Worm (Caenorhabditis elegans) whole organism, late embryonic: ENCODE results near the gene dnj-13.
A peak's percentile ranks its signal among the peaks of the same experiment; 100 is the strongest.

ENCODE experiments used
- C08G9.2 ChIP-seq: sonication (generic microtip); optimal IDR thresholded peaks from 2 replicates; lab custom pipeline; 2016; ENCODE audit warnings: mild to moderate bottlenecking, missing genetic modification characterization, moderate library complexity, missing compliant biosample characterization
- ceh-31 ChIP-seq: sonication (generic microtip); optimal IDR thresholded peaks from 2 replicates; lab custom pipeline; 2016; ENCODE audit warnings: missing genetic modification characterization, missing compliant biosample characterization
- elt-2 ChIP-seq: sonication (generic microtip); optimal IDR thresholded peaks from 2 replicates; lab custom pipeline; 2016; ENCODE audit warnings: missing genetic modification reagents, missing genetic modification characterization, missing compliant biosample characterization
- hlh-13 ChIP-seq: fragments of 200-800 bp; sonication (Bioruptor generic); optimal IDR thresholded peaks from 2 replicates; lab custom pipeline; 2018; ENCODE audit warnings: mild to moderate bottlenecking, missing genetic modification characterization, missing compliant biosample characterization
- hlh-30 ChIP-seq: sonication (generic microtip); optimal IDR thresholded peaks from 2 replicates; lab custom pipeline; 2017; ENCODE audit warnings: antibody characterized with exemption, missing genetic modification characterization, missing compliant biosample characterization; ENCODE audit not compliant: insufficient read depth
- nfya-1 ChIP-seq: sonication (generic microtip); optimal IDR thresholded peaks from 2 replicates; lab custom pipeline; 2017; ENCODE audit warnings: missing genetic modification characterization, mild to moderate bottlenecking, missing compliant biosample characterization, antibody characterized with exemption, moderate library complexity
- nhr-11 ChIP-seq: fragments of 150-350 bp; optimal IDR thresholded peaks from 2 replicates; lab custom pipeline; 2014; ENCODE audit warnings: missing biosample characterization, missing genetic modification characterization
- npax-4 ChIP-seq: sonication (generic microtip); optimal IDR thresholded peaks from 2 replicates; lab custom pipeline; 2016; ENCODE audit warnings: missing genetic modification characterization, missing compliant biosample characterization
- pat-9 ChIP-seq: fragments of 200-800 bp; sonication (Bioruptor generic); optimal IDR thresholded peaks from 2 replicates; lab custom pipeline; 2018; ENCODE audit warnings: mild to moderate bottlenecking, missing genetic modification characterization, moderate library complexity, missing compliant biosample characterization
- tbx-2 ChIP-seq: sonication (generic microtip); optimal IDR thresholded peaks from 2 replicates; lab custom pipeline; 2016; ENCODE audit warnings: missing genetic modification characterization, missing compliant biosample characterization
- unc-55 ChIP-seq: sonication (generic microtip); optimal IDR thresholded peaks from 2 replicates; lab custom pipeline; 2017; ENCODE audit warnings: missing biosample characterization, missing genetic modification reagents, missing genetic modification characterization

dnj-13 gene

DNA sequence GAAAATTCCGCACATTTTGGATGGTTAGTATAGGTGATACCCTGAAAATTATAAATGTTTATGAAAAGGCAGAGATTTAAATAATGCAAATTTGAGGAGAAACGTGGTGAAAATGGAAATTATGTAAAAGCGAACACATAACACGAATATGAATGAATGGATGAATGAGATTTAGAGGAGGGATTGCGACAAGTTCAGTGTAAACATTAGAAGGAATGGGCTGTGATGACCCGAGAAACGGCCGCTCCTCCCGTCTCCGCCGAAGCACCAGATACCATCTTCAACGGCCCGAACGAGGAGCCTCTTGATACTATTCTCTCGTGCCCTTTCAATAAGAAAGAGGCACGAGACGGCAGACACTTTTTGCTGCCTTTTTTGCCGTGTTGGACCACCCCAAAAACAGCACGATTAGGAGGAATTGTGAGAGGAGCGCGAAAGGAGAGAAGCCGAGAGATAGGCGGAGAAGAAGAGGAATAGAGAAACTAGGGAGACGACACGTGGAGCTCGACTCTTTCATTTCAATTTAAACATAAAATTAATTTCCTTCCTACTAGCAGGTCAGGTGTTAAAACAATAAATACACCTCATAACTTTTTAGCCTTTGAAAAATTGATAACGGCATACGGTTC, 50.0 kb downstream of the dnj-13 start, which contains the start of gene gfat-1:
TSS of gene gfat-1 (minus strand) at position 51 of the 629 bp plus-strand sequence.
- TF ChIP-seq hlh-30 (tag; lab: Kevin White, UChicago) (peak; percentile 16), nfya-1 (tag; lab: Kevin White, UChicago) (peak; percentile 15), ceh-31 (tag; lab: Kevin White, UChicago) (peak; percentile 14), npax-4 (no peak), tbx-2 (tag; lab: Kevin White, UChicago) (peak; percentile 33), nhr-11 (tag; lab: Kevin White, UChicago) (no peak), unc-55 (GFP tag; lab: Kevin White, UChicago) (no peak), hlh-13 (GFP tag; lab: Kevin White, UChicago) (no peak), C08G9.2 (tag; lab: Kevin White, UChicago) (no peak)

DNA sequence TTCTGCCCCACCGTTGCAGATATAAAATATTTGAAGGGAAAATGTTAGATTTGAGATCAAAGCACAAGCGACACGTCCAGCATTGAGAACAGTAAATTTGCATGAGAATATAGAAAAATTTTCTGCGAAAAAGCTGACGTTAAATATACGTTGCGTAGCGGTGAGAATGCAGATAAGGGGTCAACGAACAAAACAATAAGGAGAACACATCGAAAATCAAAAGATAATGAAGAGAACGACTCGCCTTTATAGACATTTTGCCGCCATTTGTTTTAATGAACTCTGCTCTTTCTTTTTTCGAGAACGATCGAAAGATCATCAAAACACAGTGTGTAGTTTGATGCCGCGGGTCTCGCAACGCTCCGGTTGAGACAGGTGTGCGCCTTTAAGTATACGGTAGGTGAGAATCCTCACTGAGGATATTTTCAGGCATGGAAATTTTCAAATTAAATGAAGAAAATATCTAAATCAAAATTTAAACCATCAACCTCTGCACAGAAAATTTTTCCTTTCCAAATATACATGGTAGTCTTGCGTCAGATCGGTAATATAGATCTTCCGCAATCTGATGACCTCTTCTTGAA, 50.7 kb downstream of the dnj-13 start:
- TF ChIP-seq elt-2 (peak; percentile 49), pat-9 (tag; lab: Kevin White, UChicago) (no peak)
